Worm (Caenorhabditis elegans) whole organism, midembryonic: ENCODE results near the gene C16D9.4.

Experiments used
- T22C8.4 ChIP-seq: fragments of 200-800 bp; sonication (Bioruptor generic); IDR thresholded peaks from 2 replicates; pipeline ENCODE4 v1.3.6; 2022; ENCODE audit warnings: missing genetic modification characterization, missing compliant biosample characterization
- cog-1 ChIP-seq: sonication (generic microtip); optimal IDR thresholded peaks from 2 replicates; lab custom pipeline; 2016; ENCODE audit warnings: missing genetic modification characterization, missing compliant biosample characterization
- flt-1 ChIP-seq: fragments of 200-800 bp; sonication (Bioruptor generic); IDR thresholded peaks from 2 replicates; pipeline ENCODE4 v1.3.6; 2022; ENCODE audit warnings: missing genetic modification characterization, missing compliant biosample characterization
- klf-2 ChIP-seq: fragments of 200-800 bp; sonication (Bioruptor generic); conservative IDR thresholded peaks from 2 replicates; pipeline ENCODE4 v1.3.6; 2022; ENCODE audit warnings: missing genetic modification reagents, missing genetic modification characterization, missing compliant biosample characterization
- med-1 ChIP-seq: sonication (generic microtip); optimal IDR thresholded peaks from 2 replicates; lab custom pipeline; 2017; ENCODE audit warnings: missing genetic modification characterization, mild to moderate bottlenecking, missing compliant biosample characterization, antibody characterized with exemption, missing genetic modification reagents; ENCODE audit not compliant: insufficient read depth
- ref-1 ChIP-seq: fragments of 200-800 bp; sonication (Bioruptor generic); conservative IDR thresholded peaks from 2 replicates; pipeline ENCODE4 v1.3.6; 2022; ENCODE audit warnings: missing genetic modification reagents, missing genetic modification characterization, missing compliant biosample characterization
- tab-1 ChIP-seq: fragments of 200-800 bp; sonication (Bioruptor generic); IDR thresholded peaks from 2 replicates; pipeline ENCODE4 v1.3.6; 2022; ENCODE audit warnings: missing genetic modification characterization, missing compliant biosample characterization
- ztf-23 ChIP-seq: fragments of 200-800 bp; sonication (Bioruptor generic); IDR thresholded peaks from 2 replicates; pipeline ENCODE4 v1.3.6; 2022; ENCODE audit warnings: missing genetic modification reagents, missing genetic modification characterization, missing compliant biosample characterization
- ztf-29 ChIP-seq: fragments of 200-800 bp; sonication (Bioruptor generic); IDR thresholded peaks from 2 replicates; pipeline ENCODE4 v1.3.6; 2022; ENCODE audit warnings: missing genetic modification reagents, missing genetic modification characterization, missing compliant biosample characterization

DNA sequence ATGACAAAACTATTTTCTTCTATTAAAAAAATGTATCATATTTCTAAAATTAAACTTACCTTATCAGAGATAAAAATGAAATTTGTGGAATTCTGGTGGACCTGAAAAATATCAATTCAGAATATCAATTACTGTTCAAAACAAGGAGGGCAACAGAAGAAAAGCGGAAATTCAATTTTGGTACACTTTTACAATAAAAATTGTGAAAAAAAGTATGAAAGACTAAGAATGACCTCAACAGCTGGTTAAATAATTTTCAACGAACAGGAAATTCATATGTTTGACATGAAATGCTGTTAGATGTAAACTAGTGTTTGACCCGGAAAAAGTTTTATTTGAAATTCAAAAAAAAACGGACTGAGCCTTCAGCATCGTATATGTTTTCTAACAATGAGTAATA is 28.8 kb downstream of the C16D9.4 start, which contains the start of gene K07C11.7:
- no peak for TF ChIP-seq flt-1 (GFP tag; lab: Robert Waterston, UW)
- no peak for TF ChIP-seq tab-1
- TF ChIP-seq ref-1 (GFP tag; lab: Robert Waterston, UW) = no peak
- no peak for TF ChIP-seq T22C8.4 (GFP tag; lab: Robert Waterston, UW)
- no peak for TF ChIP-seq med-1
- TF ChIP-seq ztf-29 (GFP tag; lab: Robert Waterston, UW) = no peak
- no peak for TF ChIP-seq ztf-23
- TF ChIP-seq klf-2 (GFP tag; lab: Robert Waterston, UW) = no peak
- no peak for TF ChIP-seq cog-1
